Fruit fly (Drosophila melanogaster) whole organism, prepupa: Measurements from ENCODE around the gene MsrA.

Experiments
- CG11294 ChIP-seq: fragments of 200-800 bp; sonication (Bioruptor generic); IDR thresholded peaks from 2 replicates; pipeline ENCODE4 v1.3.6; 2022; ENCODE audit warnings: missing biosample characterization, missing genetic modification characterization
- CG34406 ChIP-seq: fragments of 200-800 bp; sonication (Bioruptor generic); optimal IDR thresholded peaks from 3 replicates; lab custom pipeline; 2016; ENCODE audit warnings: missing biosample characterization, missing genetic modification characterization
- Hr39 ChIP-seq: fragments of 200-800 bp; sonication (Bioruptor generic); optimal IDR thresholded peaks from 2 replicates; lab custom pipeline; 2016; ENCODE audit warnings: missing biosample characterization, missing genetic modification characterization
- Lpt ChIP-seq: fragments of 200-800 bp; sonication (Bioruptor generic); optimal IDR thresholded peaks from 3 replicates; lab custom pipeline; 2016; ENCODE audit warnings: missing biosample characterization, missing genetic modification characterization
- fkh ChIP-seq: fragments of 200-800 bp; sonication (Bioruptor generic); optimal IDR thresholded peaks from 3 replicates; lab custom pipeline; 2017; ENCODE audit warnings: missing biosample characterization, mild to moderate bottlenecking, missing genetic modification characterization, moderate library complexity
- pdm3 ChIP-seq: fragments of 200-800 bp; sonication (Bioruptor generic); optimal IDR thresholded peaks from 3 replicates; lab custom pipeline; 2016; ENCODE audit warnings: missing biosample characterization, missing genetic modification characterization

DNA sequence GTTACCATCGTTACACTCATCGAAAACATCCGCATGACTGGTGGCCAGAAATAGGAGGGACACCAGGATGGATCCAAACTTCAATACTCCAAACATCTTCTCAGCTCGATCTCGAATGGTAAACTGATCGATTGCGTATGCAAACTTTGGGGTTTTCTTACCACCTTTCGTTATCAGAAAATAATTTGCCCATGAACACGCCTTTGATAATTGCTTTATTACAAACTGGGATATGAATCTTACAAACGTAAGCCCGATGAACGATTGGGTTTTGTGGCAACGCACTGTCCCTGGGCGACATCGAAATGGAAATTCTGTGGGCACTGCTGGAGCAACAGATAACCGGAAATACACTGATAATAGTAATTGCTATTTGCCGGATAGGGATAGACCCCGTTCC lies 15.9 kb downstream of the MsrA start, which contains the start of gene CG33985:
- TF ChIP-seq pdm3 (no peak), Hr39 (GFP tag; lab: Kevin White, UChicago) (no peak), fkh (GFP tag; lab: Kevin White, UChicago) (no peak), CG11294 (GFP tag; lab: Robert Waterston, UW) (no peak), CG34406 (no peak), Lpt (GFP tag; lab: Kevin White, UChicago) (no peak)
